Fruit fly (Drosophila melanogaster) whole organism, embryonic: ENCODE data around the gene Sirup.

Experiments
- Blimp-1 ChIP-seq: fragments of 200-800 bp; sonication (Bioruptor generic); optimal IDR thresholded peaks from 3 replicates; lab custom pipeline; 2018; ENCODE audit warnings: missing biosample characterization, missing genetic modification characterization, mild to moderate bottlenecking, moderate library complexity, missing genetic modification reagents
- Bteb2 ChIP-seq: fragments of 200-800 bp; sonication (Bioruptor generic); optimal IDR thresholded peaks from 2 replicates; lab custom pipeline; 2016; ENCODE audit warnings: missing biosample characterization, missing genetic modification characterization
- CG10654 ChIP-seq: fragments of 200-800 bp; sonication (Bioruptor generic); optimal IDR thresholded peaks from 2 replicates; lab custom pipeline; 2016; ENCODE audit warnings: missing biosample characterization, missing genetic modification characterization
- CG11247 ChIP-seq: fragments of 200-800 bp; sonication (Bioruptor generic); IDR thresholded peaks from 2 replicates; pipeline ENCODE4 v1.3.6; 2022; ENCODE audit warnings: missing biosample characterization, missing genetic modification characterization
- CG11504 ChIP-seq: fragments of 200-800 bp; sonication (Bioruptor generic); optimal IDR thresholded peaks from 3 replicates; lab custom pipeline; 2019; ENCODE audit warnings: missing biosample characterization, mild to moderate bottlenecking, missing genetic modification characterization, moderate library complexity
- CG12219 ChIP-seq: fragments of 200-800 bp; sonication (Bioruptor generic); optimal IDR thresholded peaks from 3 replicates; lab custom pipeline; 2018; ENCODE audit warnings: missing biosample characterization, mild to moderate bottlenecking, missing genetic modification characterization
- CG13287 ChIP-seq: fragments of 200-800 bp; sonication (Bioruptor generic); IDR thresholded peaks from 2 replicates; pipeline ENCODE4 v1.3.6; 2022; ENCODE audit warnings: missing biosample characterization, missing genetic modification characterization; ENCODE audit not compliant: partially characterized antibody
- CG13296 ChIP-seq: fragments of 200-800 bp; sonication (Bioruptor generic); optimal IDR thresholded peaks from 3 replicates; lab custom pipeline; 2018; ENCODE audit warnings: missing biosample characterization, mild to moderate bottlenecking, missing genetic modification characterization
- CG13424 ChIP-seq: fragments of 200-800 bp; sonication (Bioruptor generic); optimal IDR thresholded peaks from 2 replicates; lab custom pipeline; 2019; ENCODE audit warnings: missing biosample characterization, mild to moderate bottlenecking, missing genetic modification characterization, moderate library complexity
- CG14441 ChIP-seq: fragments of 200-800 bp; sonication (Bioruptor generic); IDR thresholded peaks from 2 replicates; pipeline ENCODE4 v1.3.6; 2022; ENCODE audit warnings: missing biosample characterization, missing genetic modification characterization
- CG1529 ChIP-seq: fragments of 200-800 bp; sonication (Bioruptor generic); optimal IDR thresholded peaks from 3 replicates; lab custom pipeline; 2018; ENCODE audit warnings: missing biosample characterization, missing genetic modification characterization
- CG17361 ChIP-seq: fragments of 200-800 bp; sonication (Bioruptor generic); IDR thresholded peaks from 3 replicates; pipeline ENCODE4 v1.3.6; 2022; ENCODE audit warnings: missing biosample characterization, missing genetic modification characterization
- CG17385 ChIP-seq: fragments of 200-800 bp; sonication (Bioruptor generic); optimal IDR thresholded peaks from 3 replicates; lab custom pipeline; 2018; ENCODE audit warnings: missing biosample characterization, mild to moderate bottlenecking, missing genetic modification characterization
- CG2678 ChIP-seq: fragments of 200-800 bp; sonication (Bioruptor generic); optimal IDR thresholded peaks from 3 replicates; lab custom pipeline; 2019; ENCODE audit warnings: missing biosample characterization, mild to moderate bottlenecking, missing genetic modification characterization, moderate library complexity
- CG33213 ChIP-seq: fragments of 200-800 bp; sonication (Bioruptor generic); optimal IDR thresholded peaks from 3 replicates; lab custom pipeline; 2016; ENCODE audit warnings: missing biosample characterization, missing genetic modification characterization
- CG3726 ChIP-seq: fragments of 200-800 bp; sonication (Bioruptor generic); IDR thresholded peaks from 3 replicates; pipeline ENCODE4, ENCODE4 v1.3.6; 2022; ENCODE audit warnings: missing biosample characterization, missing genetic modification characterization
- CG4854 ChIP-seq: fragments of 200-800 bp; sonication (Bioruptor generic); optimal IDR thresholded peaks from 2 replicates; lab custom pipeline; 2016; ENCODE audit warnings: missing biosample characterization, missing genetic modification characterization, inconsistent platforms
- CG6765 ChIP-seq: fragments of 200-800 bp; sonication (Bioruptor generic); optimal IDR thresholded peaks from 3 replicates; lab custom pipeline; 2017; ENCODE audit warnings: missing biosample characterization, mild to moderate bottlenecking, missing genetic modification characterization
- CG7556 ChIP-seq: fragments of 200-800 bp; sonication (Bioruptor generic); optimal IDR thresholded peaks from 2 replicates; lab custom pipeline; 2017; ENCODE audit warnings: missing biosample characterization, mild to moderate bottlenecking, missing genetic modification characterization
- CG8281 ChIP-seq: fragments of 200-800 bp; sonication (Bioruptor generic); optimal IDR thresholded peaks from 2 replicates; lab custom pipeline; 2018; ENCODE audit warnings: missing biosample characterization, mild to moderate bottlenecking, missing genetic modification characterization, moderate library complexity
- CG8290 ChIP-seq, 3 experiments: fragments of 200-800 bp; sonication (Bioruptor generic); optimal IDR thresholded peaks; 2 replicates each; lab custom pipeline; 2016 to 2019; ENCODE audit warnings: missing biosample characterization in 3 of 3, missing genetic modification characterization in 3 of 3, mild to moderate bottlenecking in 2 of 3, moderate library complexity in 1 of 3
- CG8924 ChIP-seq: fragments of 200-800 bp; optimal IDR thresholded peaks from 3 replicates; lab custom pipeline; 2019; ENCODE audit warnings: missing biosample characterization, mild to moderate bottlenecking, missing genetic modification characterization, moderate library complexity
- CTCF ChIP-seq: fragments of 200-800 bp; sonication (Bioruptor generic); optimal IDR thresholded peaks from 2 replicates; lab custom pipeline; 2017; ENCODE audit warnings: missing biosample characterization, mild to moderate bottlenecking, missing genetic modification characterization, moderate library complexity
- D19A ChIP-seq: fragments of 200-800 bp; optimal IDR thresholded peaks from 3 replicates; lab custom pipeline; 2019; ENCODE audit warnings: missing biosample characterization, mild to moderate bottlenecking, missing genetic modification characterization, moderate library complexity
- D19B ChIP-seq: fragments of 200-800 bp; sonication (Bioruptor generic); optimal IDR thresholded peaks from 2 replicates; lab custom pipeline; 2017; ENCODE audit warnings: missing biosample characterization, mild to moderate bottlenecking, missing genetic modification characterization
- HLH54F ChIP-seq: fragments of 200-800 bp; sonication (Bioruptor generic); optimal IDR thresholded peaks from 3 replicates; lab custom pipeline; 2016; ENCODE audit warnings: missing biosample characterization, missing genetic modification characterization
- Hr51 ChIP-seq, 2 experiments: fragments of 200-800 bp; sonication (Bioruptor generic); optimal IDR thresholded peaks; 2 replicates in 1 of 2; 3 replicates in 1 of 2; lab custom pipeline; 2016 to 2018; ENCODE audit warnings: missing biosample characterization in 2 of 2, missing genetic modification characterization in 2 of 2, mild to moderate bottlenecking in 1 of 2, moderate library complexity in 1 of 2
- Jarid2 ChIP-seq: fragments of 200-800 bp; sonication (Bioruptor generic); optimal IDR thresholded peaks from 3 replicates; lab custom pipeline; 2017; ENCODE audit warnings: mild to moderate bottlenecking, missing biosample characterization, missing genetic modification reagents, missing genetic modification characterization
- Lhr ChIP-seq: fragments of 200-800 bp; sonication (Bioruptor generic); optimal IDR thresholded peaks from 3 replicates; lab custom pipeline; 2017; ENCODE audit warnings: mild to moderate bottlenecking, missing biosample characterization, missing genetic modification reagents, missing genetic modification characterization
- Max ChIP-seq: fragments of 200-800 bp; sonication (Bioruptor generic); optimal IDR thresholded peaks from 2 replicates; lab custom pipeline; 2016; ENCODE audit warnings: missing biosample characterization, mild to moderate bottlenecking, missing genetic modification characterization
- NFAT ChIP-seq: fragments of 200-800 bp; sonication (Bioruptor generic); IDR thresholded peaks from 2 replicates; pipeline ENCODE4 v1.3.6; 2022; ENCODE audit warnings: missing biosample characterization, missing genetic modification characterization
- Nf-YC ChIP-seq: fragments of 200-800 bp; optimal IDR thresholded peaks from 3 replicates; lab custom pipeline; 2019; ENCODE audit warnings: missing biosample characterization, mild to moderate bottlenecking, missing genetic modification characterization, moderate library complexity
- Side ChIP-seq: fragments of 200-800 bp; sonication (Bioruptor generic); optimal IDR thresholded peaks from 2 replicates; lab custom pipeline; 2016; ENCODE audit warnings: missing biosample characterization, missing genetic modification characterization
- Ssrp ChIP-seq: fragments of 200-800 bp; sonication (Bioruptor generic); optimal IDR thresholded peaks from 2 replicates; lab custom pipeline; 2018; ENCODE audit warnings: missing biosample characterization, mild to moderate bottlenecking, missing genetic modification characterization, moderate library complexity
- Xbp1 ChIP-seq: fragments of 200-800 bp; sonication (Bioruptor generic); optimal IDR thresholded peaks from 3 replicates; lab custom pipeline; 2016; ENCODE audit warnings: missing biosample characterization, mild to moderate bottlenecking, missing genetic modification characterization
- cato ChIP-seq: fragments of 200-800 bp; sonication (Bioruptor generic); optimal IDR thresholded peaks from 2 replicates; lab custom pipeline; 2016; ENCODE audit warnings: missing biosample characterization, missing genetic modification characterization, borderline replicate concordance
- crol ChIP-seq: fragments of 200-800 bp; sonication (Bioruptor generic); IDR thresholded peaks from 2 replicates; pipeline ENCODE4 v1.3.6; 2022; ENCODE audit warnings: missing biosample characterization, missing genetic modification characterization
- fru ChIP-seq: fragments of >200 bp; optimal IDR thresholded peaks from 2 replicates; lab custom pipeline; 2017
- grau ChIP-seq: fragments of 200-800 bp; optimal IDR thresholded peaks from 3 replicates; lab custom pipeline; 2019; ENCODE audit warnings: missing biosample characterization, mild to moderate bottlenecking, missing genetic modification characterization, moderate library complexity
- inv ChIP-seq: fragments of 200-800 bp; sonication (Bioruptor generic); IDR thresholded peaks from 2 replicates; pipeline ENCODE4 v1.3.6; 2022; ENCODE audit warnings: missing biosample characterization, missing genetic modification characterization; ENCODE audit not compliant: partially characterized antibody
- lilli ChIP-seq: fragments of 200-800 bp; sonication (Bioruptor generic); optimal IDR thresholded peaks from 3 replicates; lab custom pipeline; 2016; ENCODE audit warnings: missing biosample characterization, missing genetic modification characterization
- luna ChIP-seq: fragments of 200-800 bp; sonication (Bioruptor generic); optimal IDR thresholded peaks from 2 replicates; lab custom pipeline; 2016; ENCODE audit warnings: missing biosample characterization, missing genetic modification characterization
- mld ChIP-seq: fragments of 200-800 bp; sonication (Bioruptor generic); IDR thresholded peaks from 3 replicates; pipeline ENCODE4 v1.3.6; 2022; ENCODE audit warnings: missing biosample characterization, missing genetic modification characterization; ENCODE audit not compliant: partially characterized antibody
- prd ChIP-seq, 3 experiments: fragments of >200 bp in 2 of 3; fragments of 200-800 bp in 1 of 3; sonication (Bioruptor generic) in 1 of 3; optimal IDR thresholded peaks in 2 of 3; IDR thresholded peaks in 1 of 3; 2 replicates in 2 of 3; 3 replicates in 1 of 3; pipeline versions ENCODE4 v1.3.6 to Lab custom; 2017 to 2022; ENCODE audit warnings: missing biosample characterization in 1 of 3, missing genetic modification characterization in 1 of 3
- run ChIP-seq: fragments of 200-800 bp; sonication (Bioruptor generic); optimal IDR thresholded peaks from 3 replicates; lab custom pipeline; 2018; ENCODE audit warnings: missing biosample characterization, mild to moderate bottlenecking, missing genetic modification characterization
- sens ChIP-seq: fragments of 200-800 bp; sonication (Bioruptor generic); peaks from one replicate; lab custom pipeline; 2016; ENCODE audit warnings: missing biosample characterization, missing genetic modification characterization
- sim ChIP-seq: fragments of 200-800 bp; sonication (Bioruptor generic); IDR thresholded peaks from 2 replicates; pipeline ENCODE4 v1.3.6; 2022; ENCODE audit warnings: missing biosample characterization, missing genetic modification characterization
- twi ChIP-seq: fragments of 200-800 bp; optimal IDR thresholded peaks from 2 replicates; lab custom pipeline; 2019; ENCODE audit warnings: missing biosample characterization, mild to moderate bottlenecking, missing genetic modification characterization, moderate library complexity
- vvl ChIP-seq: fragments of 200-800 bp; sonication (Bioruptor generic); IDR thresholded peaks from 2 replicates; pipeline ENCODE4 v1.3.6; 2022; ENCODE audit warnings: missing biosample characterization, missing genetic modification characterization

The Sirup gene

dm6 chr2L:7984889-7985514 is 13.7 kb upstream of the Sirup start (continued):
- no peak for TF ChIP-seq CG4854 (GFP tag; lab: Kevin White, UChicago)
- peak; percentile 45; the same call in 1 of the 2 replicates for TF ChIP-seq vvl (GFP tag; lab: Robert Waterston, UW)
- TF ChIP-seq inv (GFP tag; lab: Robert Waterston, UW): peak; percentile 34; the same call in 1 of the 2 replicates
- peak; percentile 57; the same call in 2 of the 3 replicates for TF ChIP-seq mld (GFP tag; lab: Robert Waterston, UW)
- no peak for TF ChIP-seq CG11247
- TF ChIP-seq CG11504: peak; percentile 42
- peak; percentile 5 for TF ChIP-seq CG13424 (tag; lab: Kevin White, UChicago)
- no peak for TF ChIP-seq CG10654 (GFP tag; lab: Kevin White, UChicago)
- no peak for TF ChIP-seq NFAT (GFP tag; lab: Robert Waterston, UW)
- TF ChIP-seq crol (GFP tag; lab: Robert Waterston, UW): no peak
- no peak for TF ChIP-seq CTCF (GFP tag; lab: Kevin White, UChicago)
- TF ChIP-seq D19A (tag; lab: Kevin White, UChicago): peak; percentile 97
- peak; percentile 34 for TF ChIP-seq CG33213
- no peak for TF ChIP-seq twi (tag; lab: Kevin White, UChicago)
- TF ChIP-seq D19B (GFP tag; lab: Kevin White, UChicago): peak; percentile 79
- TF ChIP-seq luna (GFP tag; lab: Kevin White, UChicago): no peak
- peak; percentile 17 for TF ChIP-seq Blimp-1 (GFP tag; lab: Kevin White, UChicago)
- TF ChIP-seq CG13296: no peak
- TF ChIP-seq lilli (GFP tag; lab: Kevin White, UChicago): peak; percentile 16
- TF ChIP-seq grau (tag; lab: Kevin White, UChicago): peak; percentile 17
- TF ChIP-seq prd (optimal IDR thresholded peaks at IDR 0.05; lab: Kevin White, UChicago): no peak
- TF ChIP-seq prd (GFP tag; IDR thresholded peaks at IDR 0.05; lab: Robert Waterston, UW): 0 out of 3 replicates have a peak, but pooled peaks have one; percentile 22
- peak; percentile 92 for TF ChIP-seq CG8281 (tag; lab: Kevin White, UChicago)
- TF ChIP-seq Xbp1 (GFP tag; lab: Kevin White, UChicago): peak; percentile 9
- TF ChIP-seq sens: peak; percentile 86
- TF ChIP-seq CG6765 (GFP tag; lab: Kevin White, UChicago): no peak
- TF ChIP-seq CG2678 (tag; lab: Kevin White, UChicago): peak; percentile 27
- TF ChIP-seq cato (GFP tag; lab: Kevin White, UChicago): no peak
- no peak for TF ChIP-seq Side (GFP tag; lab: Kevin White, UChicago)
- peak; percentile 21 for TF ChIP-seq Jarid2 (GFP tag; lab: Kevin White, UChicago)
- TF ChIP-seq CG17361 (GFP tag; lab: Robert Waterston, UW): peak; percentile 33; the same call in 1 of the 3 replicates
- TF ChIP-seq Bteb2 (GFP tag; lab: Kevin White, UChicago): peak; percentile 9
- TF ChIP-seq CG8924 (tag; lab: Kevin White, UChicago): peak; percentile 15
- TF ChIP-seq Hr51 (GFP tag; optimal IDR thresholded peaks at IDR 0.05; lab: Kevin White, UChicago): peak in 1 of 2 experiments; percentile 22
- no peak for TF ChIP-seq sim (GFP tag; lab: Robert Waterston, UW)
- 0 out of 2 replicates have a peak, but pooled peaks have one; percentile 8 for TF ChIP-seq CG14441 (GFP tag; lab: Robert Waterston, UW)
- TF ChIP-seq CG1529 (GFP tag; lab: Kevin White, UChicago): no peak
- TF ChIP-seq run (tag; lab: Kevin White, UChicago): no peak
- no peak for TF ChIP-seq Lhr (GFP tag; lab: Kevin White, UChicago)
- TF ChIP-seq CG3726 (GFP tag; lab: Robert Waterston, UW): no peak
- peak; percentile 39 for TF ChIP-seq CG7556 (GFP tag; lab: Kevin White, UChicago)
- no peak for TF ChIP-seq CG17385
- peak; percentile 5 for TF ChIP-seq Max (GFP tag; lab: Kevin White, UChicago)
- TF ChIP-seq Ssrp (tag; lab: Kevin White, UChicago): peak; percentile 4
- no peak for TF ChIP-seq CG8290 (GFP tag; optimal IDR thresholded peaks at IDR 0.05; lab: Kevin White, UChicago)
- TF ChIP-seq CG8290 (tag; optimal IDR thresholded peaks at IDR 0.05; lab: Kevin White, UChicago): peak in 1 of 2 experiments; percentile 51
- no peak for TF ChIP-seq Nf-YC (tag; lab: Kevin White, UChicago)
- TF ChIP-seq CG13287 (GFP tag; lab: Robert Waterston, UW): peak; percentile 33; the same call in 1 of the 2 replicates
- no peak for TF ChIP-seq HLH54F
- no peak for TF ChIP-seq fru (lab: Kevin White, UChicago)
- peak; percentile 24 for TF ChIP-seq CG12219 (GFP tag; lab: Kevin White, UChicago)
